Worm (Caenorhabditis elegans) whole organism, L4 larva: Measurements from ENCODE around the gene F08H9.3.

Experiments
- F10B5.3 ChIP-seq: sonication (generic microtip); optimal IDR thresholded peaks from 2 replicates; lab custom pipeline; 2016; ENCODE audit warnings: mild to moderate bottlenecking, missing genetic modification characterization, missing compliant biosample characterization
- F37D6.2 ChIP-seq: sonication (generic microtip); optimal IDR thresholded peaks from 2 replicates; lab custom pipeline; 2016; ENCODE audit warnings: mild to moderate bottlenecking, missing genetic modification characterization, missing compliant biosample characterization
- Y105C5A.15 ChIP-seq: fragments of 200-800 bp; sonication (Bioruptor generic); IDR thresholded peaks from 2 replicates; pipeline ENCODE4 v1.3.6; 2022; ENCODE audit warnings: missing genetic modification characterization, missing compliant biosample characterization
- Y5F2A.4 ChIP-seq: fragments of 200-800 bp; sonication (Bioruptor generic); optimal IDR thresholded peaks from 2 replicates; lab custom pipeline; 2018; ENCODE audit warnings: mild to moderate bottlenecking, missing genetic modification characterization, missing compliant biosample characterization
- Y75B8A.6 ChIP-seq: fragments of 200-800 bp; sonication (Bioruptor generic); IDR thresholded peaks from 2 replicates; pipeline ENCODE4 v1.3.6; 2022; ENCODE audit warnings: missing genetic modification reagents, missing genetic modification characterization, missing compliant biosample characterization
- ZK337.2 ChIP-seq: fragments of 200-800 bp; sonication (Bioruptor generic); IDR thresholded peaks from 2 replicates; pipeline ENCODE4 v1.3.6; 2022; ENCODE audit warnings: missing genetic modification reagents, missing genetic modification characterization, missing compliant biosample characterization
- aha-1 ChIP-seq: fragments of 150-350 bp; peaks from one replicate; lab custom pipeline; 2014; ENCODE audit warnings: missing biosample characterization, missing genetic modification characterization
- attf-4 ChIP-seq: sonication (generic microtip); optimal IDR thresholded peaks from 3 replicates; lab custom pipeline; 2017; ENCODE audit warnings: missing biosample characterization, missing genetic modification characterization
- ceh-20 ChIP-seq: fragments of 200-800 bp; sonication (Bioruptor generic); IDR thresholded peaks from 2 replicates; pipeline ENCODE4 v1.3.6; 2022; ENCODE audit warnings: missing genetic modification reagents, missing genetic modification characterization, missing compliant biosample characterization
- ctbp-1 ChIP-seq: fragments of 200-800 bp; sonication (Bioruptor generic); IDR thresholded peaks from 2 replicates; pipeline ENCODE4 v1.3.6; 2022; ENCODE audit warnings: missing genetic modification reagents, missing genetic modification characterization, missing compliant biosample characterization
- dve-1 ChIP-seq: sonication (generic microtip); optimal IDR thresholded peaks from 2 replicates; lab custom pipeline; 2017; ENCODE audit warnings: antibody characterized with exemption, mild to moderate bottlenecking, missing genetic modification characterization, missing compliant biosample characterization; ENCODE audit not compliant: insufficient read depth
- lin-1 ChIP-seq: fragments of 200-800 bp; sonication (Bioruptor generic); IDR thresholded peaks from 2 replicates; pipeline ENCODE4 v1.3.6; 2022; ENCODE audit warnings: missing genetic modification reagents, missing genetic modification characterization, missing compliant biosample characterization
- lin-13 ChIP-seq: fragments of 150-350 bp; optimal IDR thresholded peaks from 2 replicates; lab custom pipeline; 2014; ENCODE audit warnings: missing biosample characterization, missing genetic modification reagents, missing genetic modification characterization
- lin-15B ChIP-seq: fragments of 150-350 bp; sonication (generic microtip); optimal IDR thresholded peaks from 3 replicates; lab custom pipeline; 2014; ENCODE audit warnings: missing biosample characterization, missing genetic modification characterization
- lir-3 ChIP-seq: sonication (generic microtip); optimal IDR thresholded peaks from 2 replicates; lab custom pipeline; 2016; ENCODE audit warnings: mild to moderate bottlenecking, missing genetic modification characterization, missing compliant biosample characterization
- madf-9 ChIP-seq: fragments of 200-800 bp; sonication (Bioruptor generic); conservative IDR thresholded peaks from 2 replicates; pipeline ENCODE4 v1.3.6; 2022; ENCODE audit warnings: missing genetic modification reagents, missing genetic modification characterization, missing compliant biosample characterization
- mdt-29 ChIP-seq: fragments of 200-800 bp; sonication (Bioruptor generic); IDR thresholded peaks from 2 replicates; pipeline ENCODE4 v1.3.6; 2022; ENCODE audit warnings: missing genetic modification reagents, missing genetic modification characterization, missing compliant biosample characterization
- mep-1 ChIP-seq: fragments of 150-350 bp; sonication (generic microtip); optimal IDR thresholded peaks from 3 replicates; lab custom pipeline; 2014; ENCODE audit warnings: missing biosample characterization, missing genetic modification characterization
- mxl-2 ChIP-seq: fragments of 200-800 bp; sonication (Bioruptor generic); conservative IDR thresholded peaks from 2 replicates; pipeline ENCODE4 v1.3.6; 2022; ENCODE audit warnings: missing genetic modification reagents, missing genetic modification characterization, missing compliant biosample characterization
- mxl-3 ChIP-seq: fragments of 200-800 bp; sonication (Bioruptor generic); optimal IDR thresholded peaks from 2 replicates; lab custom pipeline; 2018; ENCODE audit warnings: mild to moderate bottlenecking, missing genetic modification characterization, missing compliant biosample characterization
- nhr-102 ChIP-seq: sonication (generic microtip); optimal IDR thresholded peaks from 2 replicates; lab custom pipeline; 2016; ENCODE audit warnings: mild to moderate bottlenecking, missing genetic modification characterization, moderate library complexity, missing compliant biosample characterization
- nhr-111 ChIP-seq: fragments of 200-800 bp; sonication (Bioruptor generic); optimal IDR thresholded peaks from 2 replicates; lab custom pipeline; 2018; ENCODE audit warnings: mild to moderate bottlenecking, missing genetic modification characterization, missing compliant biosample characterization
- nhr-76 ChIP-seq: fragments of 150-350 bp; optimal IDR thresholded peaks from 2 replicates; lab custom pipeline; 2014; ENCODE audit warnings: missing biosample characterization, missing genetic modification characterization
- pqm-1 ChIP-seq: sonication (generic microtip); optimal IDR thresholded peaks from 2 replicates; lab custom pipeline; 2017; ENCODE audit warnings: missing biosample characterization, missing genetic modification characterization
- sdz-12 ChIP-seq: fragments of 200-800 bp; sonication (Bioruptor generic); optimal IDR thresholded peaks from 2 replicates; lab custom pipeline; 2018; ENCODE audit warnings: mild to moderate bottlenecking, missing genetic modification characterization, missing compliant biosample characterization
- skn-1 ChIP-seq: fragments of 150-350 bp; optimal IDR thresholded peaks from 2 replicates; lab custom pipeline; 2014; ENCODE audit warnings: missing biosample characterization, missing genetic modification characterization
- snpc-1.2 ChIP-seq: fragments of 200-800 bp; sonication (Bioruptor generic); IDR thresholded peaks from 2 replicates; pipeline ENCODE4 v1.3.6; 2022; ENCODE audit warnings: missing genetic modification reagents, missing genetic modification characterization, missing compliant biosample characterization
- spr-1 ChIP-seq: sonication (generic microtip); optimal IDR thresholded peaks from 2 replicates; lab custom pipeline; 2016; ENCODE audit warnings: mild to moderate bottlenecking, missing genetic modification characterization, missing compliant biosample characterization
- tag-97 ChIP-seq: fragments of 200-800 bp; sonication (Bioruptor generic); IDR thresholded peaks from 2 replicates; pipeline ENCODE4 v1.3.6; 2022; ENCODE audit warnings: missing genetic modification characterization, missing compliant biosample characterization
- unc-39 ChIP-seq: sonication (generic microtip); optimal IDR thresholded peaks from 2 replicates; lab custom pipeline; 2017; ENCODE audit warnings: missing biosample characterization, missing genetic modification characterization
- unc-62 ChIP-seq, 3 experiments: fragments of 150-350 bp in 1 of 3; sonication (generic microtip); optimal IDR thresholded peaks in 2 of 3; peaks in 1 of 3; 1 replicate in 1 of 3; 2 replicates in 2 of 3; lab custom pipeline; 2014 to 2017; ENCODE audit warnings: missing biosample characterization in 3 of 3, missing genetic modification characterization in 3 of 3, missing genetic modification reagents in 3 of 3, missing genotype in 1 of 3
- vab-7 ChIP-seq: fragments of 200-800 bp; sonication (Bioruptor generic); IDR thresholded peaks from 2 replicates; pipeline ENCODE4 v1.3.6; 2022; ENCODE audit warnings: missing genetic modification reagents, missing genetic modification characterization, missing compliant biosample characterization

Gene F08H9.3

ce11 chrV:14436195-14436594, 26.9 kb downstream of the F08H9.3 start (continued):
- TF ChIP-seq F37D6.2 (tag; lab: Kevin White, UChicago) (no peak), spr-1 (tag; lab: Kevin White, UChicago) (no peak)

ce11 chrV:14433584-14433983, 29.6 kb downstream of the F08H9.3 start:
- TF ChIP-seq Y105C5A.15 (GFP tag; lab: Robert Waterston, UW) (no peak), ZK337.2 (GFP tag; lab: Robert Waterston, UW) (no peak), dve-1 (no peak), ctbp-1 (GFP tag; lab: Robert Waterston, UW) (no peak), tag-97 (no peak), nhr-76 (tag; lab: Kevin White, UChicago) (no peak), lin-1 (GFP tag; lab: Robert Waterston, UW) (no peak), lin-13 (GFP tag; lab: Kevin White, UChicago) (no peak), Y75B8A.6 (no peak), mep-1 (no peak), pqm-1 (tag; lab: Kevin White, UChicago) (no peak), mxl-3 (GFP tag; lab: Kevin White, UChicago) (no peak), nhr-102 (tag; lab: Kevin White, UChicago) (no peak), unc-39 (tag; lab: Kevin White, UChicago) (no peak), F10B5.3 (tag; lab: Kevin White, UChicago) (no peak)

ce11 chrV:14432259-14432658, 30.9 kb downstream of the F08H9.3 start, which contains the start of gene egl-1:
Gene egl-1 (minus strand): TSS chrV:14432359.
- no peak for TF ChIP-seq ceh-20 (GFP tag; lab: Robert Waterston, UW)
- TF ChIP-seq mxl-2 (GFP tag; lab: Robert Waterston, UW), result no peak
- TF ChIP-seq madf-9 (GFP tag; lab: Robert Waterston, UW), result no peak
- no peak for TF ChIP-seq mdt-29
- TF ChIP-seq sdz-12, result no peak
- no peak for TF ChIP-seq lin-15B (tag; lab: Kevin White, UChicago)
- no peak for TF ChIP-seq vab-7 (GFP tag; lab: Robert Waterston, UW)
- no peak for TF ChIP-seq lir-3
- TF ChIP-seq spr-1 (tag; lab: Kevin White, UChicago), result no peak
- no peak for TF ChIP-seq attf-4 (tag; lab: Kevin White, UChicago)
- TF ChIP-seq skn-1 (tag; lab: Kevin White, UChicago), result no peak
- no peak for TF ChIP-seq nhr-111

- TF ChIP-seq unc-62 (GFP tag; optimal IDR thresholded peaks at IDR 0.05 in 1 of 2; lab: Kevin White, UChicago) (peak in 1 of 2 experiments; percentile 29), unc-62 (tag; optimal IDR thresholded peaks at IDR 0.05; lab: Kevin White, UChicago) (no peak), snpc-1.2 (GFP tag; lab: Robert Waterston, UW) (no peak)
These were observed 34.3 kb downstream of the F08H9.3 start, which contains the start of gene F23B12.1 for ce11 chrV:14428865-14429264. Gene F23B12.1 (plus strand): TSS chrV:14429165.

- TF ChIP-seq aha-1 (tag; lab: Kevin White, UChicago), result peak; percentile 30
- peak in 1 of 2 experiments; percentile 99 for TF ChIP-seq unc-62 (GFP tag; optimal IDR thresholded peaks at IDR 0.05 in 1 of 2; lab: Kevin White, UChicago)
- no peak for TF ChIP-seq unc-62 (tag; optimal IDR thresholded peaks at IDR 0.05; lab: Kevin White, UChicago)
- no peak for TF ChIP-seq Y5F2A.4 (GFP tag; lab: Kevin White, UChicago)
These were observed 35.9 kb downstream of the F08H9.3 start for ce11 chrV:14427069-14427825.
